Fruit fly (Drosophila melanogaster) S2 (cell line): ENCODE results near the gene Egfrap.

ENCODE experiments used
- CG8478 ChIP-seq: fragments of >200 bp; optimal IDR thresholded peaks from 2 replicates; lab custom pipeline; 2018
- CTCF ChIP-seq, 2 experiments: fragments of >200 bp; optimal IDR thresholded peaks; 2 replicates each; lab custom pipeline; 2018

DNA sequence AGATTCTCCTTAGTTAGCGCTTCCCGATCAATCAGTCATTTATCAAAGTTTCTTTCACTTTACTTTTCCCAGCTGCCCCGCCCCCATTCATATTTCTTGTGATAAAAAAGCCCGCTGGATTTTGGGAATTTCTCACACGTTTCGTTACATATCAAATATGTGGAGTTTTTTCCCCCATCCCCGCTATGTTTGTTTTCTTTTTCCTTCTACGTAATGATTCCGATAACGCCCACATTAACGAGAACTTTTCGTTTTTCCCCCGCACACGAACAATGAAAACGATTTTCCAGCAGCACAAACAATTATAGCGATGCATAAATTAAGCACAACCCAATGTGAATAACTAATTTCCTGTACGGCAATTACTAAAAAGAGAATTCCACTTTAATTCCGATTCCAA, 29.7 kb upstream of the Egfrap start:
- TF ChIP-seq CG8478 (lab: Kevin White, UChicago) (no peak), CTCF (optimal IDR thresholded peaks at IDR 0.05; lab: Kevin White, UChicago) (no peak)
